Worm (Caenorhabditis elegans): ENCODE measurements around the gene C27A2.7.
A peak's percentile ranks its signal among the peaks of the same experiment; 100 is the strongest.

Gene C27A2.7

ce11 chrII:5112082-5112481 is 40.9 kb upstream of the C27A2.7 start, which contains the start of gene F09C12.8:
Gene F09C12.8, plus strand, starts transcription at chrII:5112382.
- TF ChIP-seq ztf-18 (tag; optimal IDR thresholded peaks at IDR 0.05) (no peak), F37B4.10 (GFP tag; IDR thresholded peaks at IDR 0.05) (no peak), F57A8.1 (GFP tag; optimal IDR thresholded peaks at IDR 0.05) (no peak), rec-8 (tag; optimal IDR thresholded peaks at IDR 0.05) (no peak), dox-1 (GFP tag; IDR thresholded peaks at IDR 0.05) (no peak), fkh-3 (tag; optimal IDR thresholded peaks at IDR 0.05) (no peak), ama-1 (optimal IDR thresholded peaks at IDR 0.05) (no peak), ama-1 (GFP tag; optimal IDR thresholded peaks at IDR 0.05) (no peak)

- TF ChIP-seq nhr-90 (tag; optimal IDR thresholded peaks at IDR 0.05): no peak
- no peak for TF ChIP-seq F49E8.2 (tag; optimal IDR thresholded peaks at IDR 0.05; ENCODE audit: insufficient read depth)
Measured at ce11 chrII:5109693-5110092, 38.5 kb upstream of the C27A2.7 start, which contains the start of gene F09C12.2. Gene F09C12.2, plus strand, starts transcription at chrII:5110012.

DNA sequence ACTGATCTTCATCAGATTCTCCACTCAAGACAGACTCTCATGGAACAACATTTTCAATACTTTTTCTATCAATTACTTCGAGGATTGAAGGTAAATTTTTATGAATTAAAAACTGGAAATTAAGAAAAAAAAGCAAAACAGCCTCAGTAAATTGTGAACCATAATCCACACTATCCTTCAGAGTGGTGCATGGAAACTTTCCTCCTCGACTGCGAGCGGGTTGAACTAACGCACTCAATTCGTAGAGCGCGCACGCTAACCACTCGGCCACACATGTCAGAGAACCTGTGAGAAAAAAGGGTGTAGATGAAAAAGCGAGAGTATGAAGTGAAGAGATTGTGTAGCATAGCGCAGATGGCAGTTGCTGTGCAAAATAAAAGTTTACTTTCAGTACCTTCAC is 33.9 kb upstream of the C27A2.7 start:
- TF ChIP-seq attf-6 (GFP tag; IDR thresholded peaks at IDR 0.05) (peak; percentile 71), dox-1 (GFP tag; IDR thresholded peaks at IDR 0.05) (peak; percentile 90; the same call in 1 of the 2 replicates), lsl-1 (GFP tag; optimal IDR thresholded peaks at IDR 0.05) (peak; percentile 57), madf-6 (GFP tag; IDR thresholded peaks at IDR 0.05) (peak; percentile 75), F37B4.10 (GFP tag; IDR thresholded peaks at IDR 0.05) (no peak), die-1 (tag; optimal IDR thresholded peaks at IDR 0.05) (peak; percentile 95), sdz-38 (tag; optimal IDR thresholded peaks at IDR 0.05) (no peak), bed-2 (GFP tag; IDR thresholded peaks at IDR 0.05) (no peak), ztf-25 (GFP tag; IDR thresholded peaks at IDR 0.05) (peak; percentile 92), nhr-80 (tag; optimal IDR thresholded peaks at IDR 0.05) (peak; percentile 54), hsf-1 (GFP tag; IDR thresholded peaks at IDR 0.05) (peak; percentile 54; the same call in 1 of the 2 replicates), Y67H2A.10 (GFP tag; conservative IDR thresholded peaks at IDR 0.05) (0 out of 2 replicates have a peak, but pooled peaks have one; percentile 8), dpff-1 (tag; optimal IDR thresholded peaks at IDR 0.05) (peak; percentile 28), hmg-20 (GFP tag; IDR thresholded peaks at IDR 0.05) (peak; percentile 64), K11D2.4 (GFP tag; IDR thresholded peaks at IDR 0.05) (peak; percentile 62), pbrm-1 (GFP tag; IDR thresholded peaks at IDR 0.05) (peak; percentile 85), D2030.7 (GFP tag; IDR thresholded peaks at IDR 0.05) (peak; percentile 80), madf-3 (GFP tag; IDR thresholded peaks at IDR 0.05) (peak; percentile 81; the same call in 1 of the 2 replicates), atf-7 (tag; optimal IDR thresholded peaks at IDR 0.05) (peak; percentile 63), ztf-26 (tag; optimal IDR thresholded peaks at IDR 0.05) (peak; percentile 86), Y95B8A.8 (GFP tag; IDR thresholded peaks at IDR 0.05) (no peak), zfh-2 (GFP tag; conservative IDR thresholded peaks at IDR 0.05) (no peak), tbx-9 (tag; optimal IDR thresholded peaks at IDR 0.05; ENCODE audit: borderline replicate concordance) (peak; percentile 79), F22D6.2 (tag; optimal IDR thresholded peaks at IDR 0.05) (peak; percentile 54), Y53F4B.3 (GFP tag; IDR thresholded peaks at IDR 0.05) (no peak), ccch-3 (GFP tag; optimal IDR thresholded peaks at IDR 0.05) (peak; percentile 13), akir-1 (GFP tag; optimal IDR thresholded peaks at IDR 0.05) (peak; percentile 83), F52B5.7 (tag; optimal IDR thresholded peaks at IDR 0.05) (peak; percentile 82), egl-18 (GFP tag; IDR thresholded peaks at IDR 0.05) (0 out of 2 replicates have a peak, but pooled peaks have one; percentile 57), Y53G8AR.9 (GFP tag; conservative IDR thresholded peaks at IDR 0.05) (peak; percentile 61), athp-1 (tag; optimal IDR thresholded peaks at IDR 0.05) (peak; percentile 90), F57C9.4 (tag; optimal IDR thresholded peaks at IDR 0.05) (peak; percentile 82), ceh-58 (GFP tag; IDR thresholded peaks at IDR 0.05) (no peak), zim-3 (tag; optimal IDR thresholded peaks at IDR 0.05) (peak; percentile 93), unc-62 (GFP tag; optimal IDR thresholded peaks at IDR 0.05) (no peak), B0019.2 (GFP tag; conservative IDR thresholded peaks at IDR 0.05) (peak; percentile 37; the same call in 1 of the 2 replicates), ets-4 (GFP tag; optimal IDR thresholded peaks at IDR 0.05) (peak; percentile 67), hlh-26 (GFP tag; conservative IDR thresholded peaks at IDR 0.05) (0 out of 2 replicates have a peak, but pooled peaks have one; percentile 20)

Measured in whole organism, young adult.